Worm (Caenorhabditis elegans): ENCODE data around the gene F56D6.20.

DNA sequence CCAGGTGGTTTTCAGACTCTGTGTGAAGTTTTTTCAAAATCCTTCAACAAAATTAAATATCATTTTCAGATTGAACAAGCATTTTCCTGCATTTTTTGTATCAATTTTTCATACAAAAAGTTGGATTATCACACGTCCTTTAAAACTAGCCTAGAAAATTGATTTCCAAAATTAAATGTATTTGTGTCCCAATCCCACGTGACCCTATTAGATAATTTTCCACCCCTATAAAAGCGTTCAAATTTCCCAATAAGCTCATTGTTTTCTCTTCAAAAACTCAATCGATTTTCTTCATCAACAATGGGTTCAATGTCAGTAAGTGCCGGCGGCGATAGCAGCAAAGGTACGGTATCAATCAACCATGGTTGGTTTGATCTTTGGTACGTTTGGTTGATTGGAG, 1.8 kb downstream of the F56D6.20 start, which contains the start of gene F56D6.19:
- TF ChIP-seq nhr-237 (tag; optimal IDR thresholded peaks at IDR 0.05) = no peak
- TF ChIP-seq lsy-2 (tag; optimal IDR thresholded peaks at IDR 0.05) = no peak
- TF ChIP-seq snpc-4 (tag; optimal IDR thresholded peaks at IDR 0.05) = no peak
- TF ChIP-seq elt-1 (tag; optimal IDR thresholded peaks at IDR 0.05; ENCODE audit: borderline replicate concordance, insufficient read depth) = no peak
- TF ChIP-seq unc-62 (GFP tag; optimal IDR thresholded peaks at IDR 0.05) = no peak
- no peak for TF ChIP-seq lin-13 (tag; optimal IDR thresholded peaks at IDR 0.05)
- no peak for TF ChIP-seq M03D4.4 (tag; optimal IDR thresholded peaks at IDR 0.05)
- no peak for TF ChIP-seq ham-2 (GFP tag; optimal IDR thresholded peaks at IDR 0.05)
- no peak for TF ChIP-seq drap-1 (GFP tag; optimal IDR thresholded peaks at IDR 0.05)
